Fruit fly (Drosophila melanogaster) S2 (cell line): ENCODE data around the gene gish.

Source experiments
- CG8478 ChIP-seq: fragments of >200 bp; optimal IDR thresholded peaks from 2 replicates; lab custom pipeline; 2018
- CTCF ChIP-seq, 2 experiments: fragments of >200 bp; optimal IDR thresholded peaks; 2 replicates each; lab custom pipeline; 2018

- no peak for TF ChIP-seq CG8478 (lab: Kevin White, UChicago)
- no peak for TF ChIP-seq CTCF (optimal IDR thresholded peaks at IDR 0.05; lab: Kevin White, UChicago)
Observed at dm6 chr3R:16272754-16273502, 676 bp downstream of the gish start.
